Worm (Caenorhabditis elegans) whole organism, L3 larva: ENCODE measurements around the gene pdr-1.

Experiments
- aly-2 ChIP-seq: fragments of 150-350 bp; optimal IDR thresholded peaks from 2 replicates; lab custom pipeline; 2014; ENCODE audit warnings: missing biosample characterization, missing genetic modification characterization
- egl-27 ChIP-seq: sonication (generic microtip); optimal IDR thresholded peaks from 4 replicates; lab custom pipeline; 2017; ENCODE audit warnings: missing biosample characterization, missing genetic modification reagents, missing genetic modification characterization
- elt-1 ChIP-seq: fragments of 150-350 bp; optimal IDR thresholded peaks from 2 replicates; lab custom pipeline; 2014; ENCODE audit warnings: missing biosample characterization, missing genetic modification characterization
- elt-3 ChIP-seq, 3 experiments: fragments of 150-350 bp in 1 of 3; sonication (generic microtip) in 2 of 3; optimal IDR thresholded peaks; 2 replicates in 2 of 3; 4 replicates in 1 of 3; lab custom pipeline; 2014 to 2017; ENCODE audit warnings: missing biosample characterization in 3 of 3, missing genetic modification characterization in 3 of 3
- lin-15B ChIP-seq: fragments of 150-350 bp; optimal IDR thresholded peaks from 2 replicates; lab custom pipeline; 2014; ENCODE audit warnings: missing biosample characterization, missing genetic modification characterization
- lin-39 ChIP-seq: fragments of 150-350 bp; optimal IDR thresholded peaks from 2 replicates; lab custom pipeline; 2018; ENCODE audit warnings: missing biosample characterization, missing genetic modification reagents, missing genetic modification characterization
- nhr-25 ChIP-seq: sonication (generic microtip); optimal IDR thresholded peaks from 2 replicates; lab custom pipeline; 2017; ENCODE audit warnings: missing biosample characterization, missing genetic modification characterization
- nhr-28 ChIP-seq: fragments of 150-350 bp; optimal IDR thresholded peaks from 2 replicates; lab custom pipeline; 2014; ENCODE audit warnings: missing biosample characterization, missing genetic modification characterization
- nhr-76 ChIP-seq: fragments of 150-350 bp; sonication (generic microtip); optimal IDR thresholded peaks from 5 replicates; lab custom pipeline; 2014; ENCODE audit warnings: missing biosample characterization, missing genetic modification characterization
- pha-4 ChIP-seq: fragments of 150-350 bp; optimal IDR thresholded peaks from 2 replicates; lab custom pipeline; 2014; ENCODE audit warnings: missing biosample characterization, missing genetic modification reagents, missing genetic modification characterization
- zag-1 ChIP-seq: fragments of 150-350 bp; optimal IDR thresholded peaks from 2 replicates; lab custom pipeline; 2014; ENCODE audit warnings: missing biosample characterization, missing genetic modification characterization
- ztf-11 ChIP-seq: fragments of 150-350 bp; optimal IDR thresholded peaks from 2 replicates; lab custom pipeline; 2014; ENCODE audit warnings: missing biosample characterization, missing genetic modification characterization

- TF ChIP-seq nhr-76 (tag; lab: Kevin White, UChicago), result no peak
- no peak for TF ChIP-seq lin-15B (tag; lab: Kevin White, UChicago)
- no peak for TF ChIP-seq zag-1
- TF ChIP-seq egl-27 (tag; lab: Kevin White, UChicago), result no peak
- TF ChIP-seq nhr-25 (tag; lab: Kevin White, UChicago), result no peak
- no peak for TF ChIP-seq ztf-11 (tag; lab: Kevin White, UChicago)
- no peak for TF ChIP-seq nhr-28 (tag; lab: Kevin White, UChicago)
- no peak for TF ChIP-seq elt-1 (tag; lab: Kevin White, UChicago)
- TF ChIP-seq elt-3 (tag; optimal IDR thresholded peaks at IDR 0.05; lab: Kevin White, UChicago), result no peak
- no peak for TF ChIP-seq lin-39
- no peak for TF ChIP-seq pha-4 (tag; lab: Kevin White, UChicago)
- TF ChIP-seq aly-2 (tag; lab: Kevin White, UChicago), result no peak
Observed at ce11 chrIII:13724018-13724892, 47.1 kb upstream of the pdr-1 start.
